Worm (Caenorhabditis elegans): ENCODE results near the gene irk-1.

DNA sequence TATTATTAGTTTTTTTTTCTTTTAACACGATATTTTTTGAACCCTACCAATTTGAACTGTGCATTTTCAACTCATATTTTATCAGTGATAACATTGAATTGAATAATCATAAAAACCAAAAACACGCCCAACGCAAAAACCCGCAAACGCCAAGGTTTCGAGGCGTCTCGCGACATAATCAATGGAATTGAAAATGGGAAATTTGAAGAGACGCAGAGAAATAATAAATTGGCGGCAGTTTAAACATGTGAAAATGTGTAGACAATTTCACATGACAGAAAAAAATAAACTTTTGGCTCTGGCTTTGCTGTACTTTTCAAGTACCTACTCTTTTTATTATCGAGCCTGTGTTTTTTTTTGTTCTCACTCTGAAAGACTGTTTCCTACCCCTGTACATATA, 26.9 kb upstream of the irk-1 start:
- no peak for TF ChIP-seq flt-1 (GFP tag; IDR thresholded peaks at IDR 0.05)
- no peak for TF ChIP-seq ama-1 (optimal IDR thresholded peaks at IDR 0.05)
- no peak for TF ChIP-seq ceh-13 (GFP tag; optimal IDR thresholded peaks at IDR 0.05)
- TF ChIP-seq tra-4 (tag; optimal IDR thresholded peaks at IDR 0.05) = no peak
- TF ChIP-seq ceh-36 (tag; optimal IDR thresholded peaks at IDR 0.05) = no peak
- TF ChIP-seq ets-7 (tag; optimal IDR thresholded peaks at IDR 0.05) = no peak
- no peak for TF ChIP-seq sea-1 (GFP tag; conservative IDR thresholded peaks at IDR 0.05)
- no peak for TF ChIP-seq scrt-1 (GFP tag; IDR thresholded peaks at IDR 0.05)
